Fruit fly (Drosophila melanogaster) whole organism, embryonic: ENCODE data around the gene Trf4-1.
A peak's percentile ranks its signal among the peaks of the same experiment; 100 is the strongest.

Experiments
- Abd-B ChIP-seq: fragments of 200-800 bp; sonication (Bioruptor generic); optimal IDR thresholded peaks from 2 replicates; lab custom pipeline; 2018; ENCODE audit warnings: missing biosample characterization, mild to moderate bottlenecking, missing genetic modification characterization, moderate library complexity
- C15 ChIP-seq: fragments of 200-800 bp; sonication (Bioruptor generic); IDR thresholded peaks from 3 replicates; pipeline ENCODE4 v1.3.6; 2022; ENCODE audit warnings: missing biosample characterization, missing genetic modification characterization
- CG10543 ChIP-seq: fragments of 200-800 bp; sonication (Bioruptor generic); optimal IDR thresholded peaks from 3 replicates; lab custom pipeline; 2017; ENCODE audit warnings: missing biosample characterization, mild to moderate bottlenecking, missing genetic modification characterization, moderate library complexity
- CG12219 ChIP-seq: fragments of 200-800 bp; sonication (Bioruptor generic); optimal IDR thresholded peaks from 3 replicates; lab custom pipeline; 2018; ENCODE audit warnings: missing biosample characterization, mild to moderate bottlenecking, missing genetic modification characterization
- CG13424 ChIP-seq: fragments of 200-800 bp; sonication (Bioruptor generic); optimal IDR thresholded peaks from 2 replicates; lab custom pipeline; 2019; ENCODE audit warnings: missing biosample characterization, mild to moderate bottlenecking, missing genetic modification characterization, moderate library complexity
- CG14050 ChIP-seq: fragments of 200-800 bp; sonication (Bioruptor generic); IDR thresholded peaks from 3 replicates; pipeline ENCODE4 v1.3.6; 2022; ENCODE audit warnings: missing biosample characterization, missing genetic modification characterization
- CG2889 ChIP-seq: fragments of 200-800 bp; sonication (Bioruptor generic); IDR thresholded peaks from 3 replicates; pipeline ENCODE4 v1.3.6; 2022; ENCODE audit warnings: missing biosample characterization, missing genetic modification characterization
- Dbx ChIP-seq: fragments of 200-800 bp; sonication (Bioruptor generic); IDR thresholded peaks from 3 replicates; pipeline ENCODE4 v1.3.6; 2022; ENCODE audit warnings: missing biosample characterization, missing genetic modification characterization
- Drgx ChIP-seq: fragments of 200-800 bp; sonication (Bioruptor generic); IDR thresholded peaks from 2 replicates; pipeline ENCODE4 v1.3.6; 2022; ENCODE audit warnings: missing biosample characterization, missing genetic modification characterization
- Xrp1 ChIP-seq: fragments of 200-800 bp; sonication (Bioruptor generic); IDR thresholded peaks from 2 replicates; pipeline ENCODE4 v1.3.6; 2022; ENCODE audit warnings: missing biosample characterization, missing genetic modification characterization
- ab ChIP-seq: fragments of 200-800 bp; sonication (Bioruptor generic); optimal IDR thresholded peaks from 2 replicates; lab custom pipeline; 2016; ENCODE audit warnings: missing biosample characterization, missing genetic modification characterization
- ind ChIP-seq: fragments of 200-800 bp; sonication (Bioruptor generic); optimal IDR thresholded peaks from 3 replicates; lab custom pipeline; 2016; ENCODE audit warnings: missing biosample characterization, missing genetic modification characterization
- kah ChIP-seq: fragments of 200-800 bp; sonication (Bioruptor generic); optimal IDR thresholded peaks from 2 replicates; lab custom pipeline; 2018; ENCODE audit warnings: missing biosample characterization, mild to moderate bottlenecking, missing genetic modification characterization

- TF ChIP-seq Xrp1 (GFP tag; lab: Robert Waterston, UW) (peak; percentile 46), ind (GFP tag; lab: Kevin White, UChicago) (peak; percentile 29), kah (GFP tag; lab: Kevin White, UChicago) (no peak), CG10543 (GFP tag; lab: Kevin White, UChicago) (no peak), CG2889 (no peak), CG13424 (tag; lab: Kevin White, UChicago) (peak; percentile 18), CG14050 (GFP tag; lab: Robert Waterston, UW) (no peak), Drgx (peak; percentile 50), CG12219 (peak; percentile 14), ab (no peak), Dbx (GFP tag; lab: Robert Waterston, UW) (no peak), C15 (no peak), Abd-B (GFP tag; lab: Kevin White, UChicago) (peak; percentile 15)
These were observed 14.7 kb downstream of the Trf4-1 start for dm6 chrX:8574672-8575350.
